Worm (Caenorhabditis elegans) whole organism, L1 larva: Measurements from ENCODE around the gene npp-3.

Source experiments
- C04F5.9 ChIP-seq: sonication (generic microtip); optimal IDR thresholded peaks from 2 replicates; lab custom pipeline; 2016; ENCODE audit warnings: missing genetic modification characterization, missing compliant biosample characterization
- F16B12.6 ChIP-seq: fragments of 150-350 bp; optimal IDR thresholded peaks from 2 replicates; lab custom pipeline; 2014; ENCODE audit warnings: missing biosample characterization, missing genetic modification characterization
- Y116A8C.19 ChIP-seq: sonication (generic microtip); optimal IDR thresholded peaks from 2 replicates; lab custom pipeline; 2016; ENCODE audit warnings: missing compliant biosample characterization, missing genetic modification characterization, borderline replicate concordance
- aha-1 ChIP-seq: fragments of 150-350 bp; optimal IDR thresholded peaks from 2 replicates; lab custom pipeline; 2014; ENCODE audit warnings: missing biosample characterization, missing genetic modification characterization
- ama-1 ChIP-seq: fragments of 150-350 bp; optimal IDR thresholded peaks from 2 replicates; lab custom pipeline; 2014
- blmp-1 ChIP-seq: fragments of 150-350 bp; optimal IDR thresholded peaks from 2 replicates; lab custom pipeline; 2014; ENCODE audit warnings: missing biosample characterization, missing genetic modification characterization
- ceh-63 ChIP-seq: fragments of 200-800 bp; sonication (Bioruptor generic); optimal IDR thresholded peaks from 2 replicates; lab custom pipeline; 2018; ENCODE audit warnings: mild to moderate bottlenecking, missing genetic modification characterization, missing compliant biosample characterization
- ceh-8 ChIP-seq: fragments of 200-800 bp; sonication (Bioruptor generic); optimal IDR thresholded peaks from 2 replicates; lab custom pipeline; 2018; ENCODE audit warnings: mild to moderate bottlenecking, missing genetic modification characterization, moderate library complexity, missing compliant biosample characterization
- ceh-82 ChIP-seq, 3 experiments: fragments of 150-350 bp in 1 of 3; sonication (generic microtip) in 2 of 3; optimal IDR thresholded peaks; 2 replicates each; lab custom pipeline; 2014 to 2017; ENCODE audit warnings: missing biosample characterization in 3 of 3, missing genetic modification characterization in 3 of 3
- ceh-88 ChIP-seq: fragments of 200-800 bp; sonication (Bioruptor generic); IDR thresholded peaks from 2 replicates; pipeline ENCODE4 v1.3.6; 2022; ENCODE audit warnings: missing genetic modification characterization, missing compliant biosample characterization
- dsc-1 ChIP-seq: sonication (generic microtip); optimal IDR thresholded peaks from 2 replicates; lab custom pipeline; 2016; ENCODE audit warnings: mild to moderate bottlenecking, missing genetic modification characterization, missing compliant biosample characterization
- efl-1 ChIP-seq, 4 experiments: fragments of 150-350 bp; optimal IDR thresholded peaks in 3 of 4; peaks in 1 of 4; 1 replicate in 1 of 4; 2 replicates in 3 of 4; lab custom pipeline; 2014; ENCODE audit warnings: missing biosample characterization in 2 of 4, missing genetic modification characterization in 2 of 4, missing genetic modification reagents in 2 of 4
- efl-3 ChIP-seq: fragments of 200-800 bp; sonication (Bioruptor generic); optimal IDR thresholded peaks from 2 replicates; lab custom pipeline; 2018; ENCODE audit warnings: mild to moderate bottlenecking, missing genetic modification characterization, missing compliant biosample characterization
- egl-13 ChIP-seq: sonication (generic microtip); optimal IDR thresholded peaks from 2 replicates; lab custom pipeline; 2016; ENCODE audit warnings: missing genotype, missing genetic modification reagents, missing genetic modification characterization, missing compliant biosample characterization
- elt-2 ChIP-seq: sonication (generic microtip); optimal IDR thresholded peaks from 2 replicates; lab custom pipeline; 2016; ENCODE audit warnings: missing genetic modification characterization, mild to moderate bottlenecking, inconsistent platforms, missing compliant biosample characterization, missing genetic modification reagents
- elt-3 ChIP-seq, 6 experiments: fragments of 150-350 bp in 1 of 6; sonication (generic microtip); optimal IDR thresholded peaks; 2 replicates each; lab custom pipeline; 2017 to 2018; ENCODE audit warnings: missing biosample characterization in 6 of 6, missing genetic modification characterization in 6 of 6, inconsistent platforms in 1 of 6
- ets-5 ChIP-seq: fragments of 200-800 bp; sonication (Bioruptor generic); IDR thresholded peaks from 2 replicates; pipeline ENCODE4 v1.3.6; 2022; ENCODE audit warnings: missing genetic modification characterization, missing compliant biosample characterization
- fkh-10 ChIP-seq: sonication (generic microtip); optimal IDR thresholded peaks from 2 replicates; lab custom pipeline; 2017; ENCODE audit warnings: missing biosample characterization, missing genetic modification reagents, missing genetic modification characterization
- fkh-8 ChIP-seq: sonication (generic microtip); optimal IDR thresholded peaks from 2 replicates; lab custom pipeline; 2016; ENCODE audit warnings: mild to moderate bottlenecking, missing genetic modification characterization, missing compliant biosample characterization
- fos-1 ChIP-seq: fragments of 150-350 bp; optimal IDR thresholded peaks from 2 replicates; lab custom pipeline; 2014; ENCODE audit warnings: missing biosample characterization, missing genetic modification characterization
- hlh-4 ChIP-seq: sonication (generic microtip); optimal IDR thresholded peaks from 2 replicates; lab custom pipeline; 2016; ENCODE audit warnings: mild to moderate bottlenecking, missing genetic modification characterization, missing compliant biosample characterization
- isw-1 ChIP-seq: fragments of 200-800 bp; sonication (Bioruptor generic); IDR thresholded peaks from 2 replicates; pipeline ENCODE4 v1.3.6; 2022; ENCODE audit warnings: missing genetic modification characterization, missing compliant biosample characterization
- jun-1 ChIP-seq: fragments of 150-350 bp; optimal IDR thresholded peaks from 2 replicates; lab custom pipeline; 2014; ENCODE audit warnings: missing biosample characterization, missing genetic modification reagents, missing genetic modification characterization
- lin-15B ChIP-seq: fragments of 150-350 bp; sonication (generic microtip); optimal IDR thresholded peaks from 3 replicates; lab custom pipeline; 2014; ENCODE audit warnings: missing biosample characterization, missing genetic modification characterization
- lin-35 ChIP-seq, 2 experiments: fragments of 150-350 bp; optimal IDR thresholded peaks; 2 replicates each; lab custom pipeline; 2014; ENCODE audit warnings: missing biosample characterization in 2 of 2, missing genetic modification characterization in 2 of 2, missing genetic modification reagents in 2 of 2
- lir-3 ChIP-seq: sonication (generic microtip); optimal IDR thresholded peaks from 2 replicates; lab custom pipeline; 2016; ENCODE audit warnings: mild to moderate bottlenecking, missing genetic modification characterization, moderate library complexity, missing compliant biosample characterization; ENCODE audit not compliant: poor library complexity
- lsy-2 ChIP-seq, 2 experiments: fragments of 150-350 bp; optimal IDR thresholded peaks; 2 replicates each; lab custom pipeline; 2014; ENCODE audit warnings: missing biosample characterization in 2 of 2, missing genetic modification characterization in 2 of 2
- nhr-11 ChIP-seq: fragments of 150-350 bp; optimal IDR thresholded peaks from 2 replicates; lab custom pipeline; 2014; ENCODE audit warnings: missing biosample characterization, missing genetic modification characterization
- nhr-77 ChIP-seq: fragments of 150-350 bp; optimal IDR thresholded peaks from 2 replicates; lab custom pipeline; 2014; ENCODE audit warnings: missing biosample characterization, missing genetic modification characterization
- nhr-84 ChIP-seq: sonication (generic microtip); optimal IDR thresholded peaks from 2 replicates; lab custom pipeline; 2017; ENCODE audit warnings: missing biosample characterization, missing genetic modification characterization
- nhr-85 ChIP-seq: sonication (generic microtip); peaks from one replicate; lab custom pipeline; 2016; ENCODE audit warnings: missing genetic modification characterization, inconsistent platforms, missing compliant biosample characterization
- pqm-1 ChIP-seq: sonication (generic microtip); optimal IDR thresholded peaks from 3 replicates; lab custom pipeline; 2017; ENCODE audit warnings: missing biosample characterization, missing genetic modification characterization
- rnt-1 ChIP-seq: sonication (generic microtip); optimal IDR thresholded peaks from 2 replicates; lab custom pipeline; 2016; ENCODE audit warnings: mild to moderate bottlenecking, missing genetic modification characterization, moderate library complexity, missing compliant biosample characterization
- sptf-1 ChIP-seq: fragments of 150-350 bp; optimal IDR thresholded peaks from 2 replicates; lab custom pipeline; 2014; ENCODE audit warnings: missing biosample characterization, missing genetic modification characterization
- swsn-7 ChIP-seq: sonication (generic microtip); optimal IDR thresholded peaks from 2 replicates; lab custom pipeline; 2016; ENCODE audit warnings: missing genetic modification characterization, missing compliant biosample characterization
- unc-86 ChIP-seq: sonication (generic microtip); optimal IDR thresholded peaks from 2 replicates; lab custom pipeline; 2016; ENCODE audit warnings: missing genetic modification characterization, missing compliant biosample characterization
- xbp-1 ChIP-seq: sonication (generic microtip); optimal IDR thresholded peaks from 2 replicates; lab custom pipeline; 2016; ENCODE audit warnings: missing genetic modification characterization, missing compliant biosample characterization
- zag-1 ChIP-seq: fragments of 150-350 bp; optimal IDR thresholded peaks from 2 replicates; lab custom pipeline; 2014; ENCODE audit warnings: missing biosample characterization, missing genetic modification characterization
- zip-4 ChIP-seq: fragments of 200-800 bp; sonication (Bioruptor generic); optimal IDR thresholded peaks from 2 replicates; lab custom pipeline; 2018; ENCODE audit warnings: mild to moderate bottlenecking, missing genetic modification characterization, moderate library complexity, missing compliant biosample characterization
- ztf-4 ChIP-seq: fragments of 150-350 bp; optimal IDR thresholded peaks from 2 replicates; lab custom pipeline; 2014; ENCODE audit warnings: missing biosample characterization, missing genetic modification characterization

The npp-3 gene

DNA sequence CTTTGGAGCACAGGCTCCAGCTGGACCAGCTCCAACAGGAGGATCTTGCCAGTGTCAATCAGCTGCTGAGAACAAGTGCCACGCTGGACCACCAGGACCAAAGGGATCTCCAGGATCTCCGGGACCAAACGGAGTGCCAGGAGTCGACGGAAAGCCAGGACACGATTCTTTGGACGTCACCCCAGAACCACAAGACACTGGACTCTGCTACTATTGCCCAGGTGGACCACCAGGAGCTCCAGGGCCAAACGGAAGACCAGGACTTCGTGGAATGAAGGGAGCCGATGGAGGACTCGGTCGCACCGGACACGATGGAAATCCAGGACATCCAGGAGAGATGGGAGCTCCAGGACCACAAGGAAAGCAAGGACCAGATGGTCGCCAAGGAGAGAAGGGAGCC lies 5.7 kb downstream of the npp-3 start:
- TF ChIP-seq efl-1 (optimal IDR thresholded peaks at IDR 0.05; lab: Kevin White, UChicago) (no peak), efl-1 (GFP tag; optimal IDR thresholded peaks at IDR 0.05 in 1 of 2; lab: Kevin White, UChicago) (peak in 1 of 2 experiments; percentile 3), jun-1 (tag; lab: Kevin White, UChicago) (no peak)

DNA sequence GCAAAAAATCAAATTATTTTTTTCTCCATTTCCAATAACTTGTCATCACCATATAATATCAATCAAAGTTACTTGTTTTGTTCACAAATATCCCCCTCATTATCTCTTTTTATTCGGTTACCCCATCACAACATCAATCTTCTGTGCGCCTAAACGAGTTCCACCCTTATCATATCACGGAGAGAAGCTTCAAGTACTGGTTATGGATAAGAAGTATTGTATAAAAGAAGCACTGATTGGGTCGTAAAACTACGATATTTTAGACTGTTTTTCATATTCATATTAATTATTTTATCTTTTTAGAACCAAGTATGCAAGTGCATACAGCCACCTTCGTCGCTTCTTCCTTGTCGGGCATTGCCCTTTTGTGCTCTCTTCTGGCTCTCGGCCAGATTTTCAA lies 6.4 kb downstream of the npp-3 start, which contains the start of gene col-84:
Gene col-84 (plus strand): TSS at position 301 of the 400 bp plus-strand sequence.
- TF ChIP-seq fos-1 (no peak), nhr-84 (no peak), rnt-1 (tag; lab: Kevin White, UChicago) (no peak), aha-1 (tag; lab: Kevin White, UChicago) (no peak), ama-1 (lab: Kevin White, UChicago) (no peak), nhr-77 (tag; lab: Kevin White, UChicago) (no peak), fkh-10 (GFP tag; lab: Kevin White, UChicago) (no peak), nhr-11 (tag; lab: Kevin White, UChicago) (no peak), C04F5.9 (no peak), lin-15B (tag; lab: Kevin White, UChicago) (no peak), zag-1 (tag; lab: Kevin White, UChicago) (no peak), pqm-1 (no peak), fkh-8 (tag; lab: Kevin White, UChicago) (no peak), elt-2 (tag; lab: Kevin White, UChicago) (no peak)
- TF ChIP-seq, all 84 proteins: peak for 0

- TF ChIP-seq nhr-84 (no peak), unc-86 (tag; lab: Kevin White, UChicago) (no peak), dsc-1 (tag; lab: Kevin White, UChicago) (no peak), elt-2 (tag; lab: Kevin White, UChicago) (no peak), egl-13 (tag; lab: Kevin White, UChicago) (no peak), C04F5.9 (no peak), ztf-4 (no peak), isw-1 (GFP tag; lab: Robert Waterston, UW) (no peak), efl-3 (GFP tag; lab: Kevin White, UChicago) (no peak), ceh-88 (GFP tag; lab: Robert Waterston, UW) (no peak), ets-5 (no peak), sptf-1 (no peak), ceh-8 (GFP tag; lab: Kevin White, UChicago) (no peak), nhr-85 (tag; lab: Kevin White, UChicago) (no peak), lsy-2 (tag; optimal IDR thresholded peaks at IDR 0.05; lab: Kevin White, UChicago) (no peak), hlh-4 (no peak), lir-3 (no peak), ceh-82 (tag; optimal IDR thresholded peaks at IDR 0.05; lab: Kevin White, UChicago) (no peak), elt-3 (tag; optimal IDR thresholded peaks at IDR 0.05; lab: Kevin White, UChicago) (no peak), nhr-77 (tag; lab: Kevin White, UChicago) (no peak)
These were observed 8.9 kb downstream of the npp-3 start, which contains the start of gene K12D12.4 for ce11 chrII:11865644-11866043. K12D12.4 (minus strand) TSS chrII:11865744.

DNA sequence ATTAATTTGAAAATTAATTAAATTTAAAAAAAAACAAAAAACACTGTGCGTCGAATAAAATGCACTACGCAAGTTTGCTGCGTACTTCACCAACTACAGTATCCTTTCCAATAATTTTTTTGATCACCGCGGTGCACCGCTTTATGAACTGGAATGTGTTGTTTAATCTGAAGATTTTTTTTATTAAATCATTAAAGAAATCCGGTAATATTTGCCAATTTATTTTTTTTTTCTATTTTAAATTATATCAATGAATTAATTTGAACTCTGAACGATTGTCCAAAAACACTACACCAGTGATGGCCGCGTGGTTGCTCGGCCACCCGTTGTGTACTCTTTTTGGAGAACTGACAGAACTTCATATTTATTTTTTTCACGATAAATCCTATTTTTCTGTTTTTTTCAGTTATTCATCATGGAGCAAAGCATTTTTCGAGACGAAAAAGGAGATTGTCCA lies 13.9 kb downstream of the npp-3 start, which contains the start of gene K12D12.5:
Gene K12D12.5 (plus strand): TSS at position 407 of the 457 bp plus-strand sequence.
- TF ChIP-seq blmp-1, result no peak
- TF ChIP-seq F16B12.6, result no peak
- peak in 1 of 2 experiments; percentile 61 for TF ChIP-seq efl-1 (optimal IDR thresholded peaks at IDR 0.05; lab: Kevin White, UChicago)
- TF ChIP-seq efl-1 (GFP tag; optimal IDR thresholded peaks at IDR 0.05 in 1 of 2; lab: Kevin White, UChicago), result no peak
- TF ChIP-seq swsn-7 (tag; lab: Kevin White, UChicago), result no peak

DNA sequence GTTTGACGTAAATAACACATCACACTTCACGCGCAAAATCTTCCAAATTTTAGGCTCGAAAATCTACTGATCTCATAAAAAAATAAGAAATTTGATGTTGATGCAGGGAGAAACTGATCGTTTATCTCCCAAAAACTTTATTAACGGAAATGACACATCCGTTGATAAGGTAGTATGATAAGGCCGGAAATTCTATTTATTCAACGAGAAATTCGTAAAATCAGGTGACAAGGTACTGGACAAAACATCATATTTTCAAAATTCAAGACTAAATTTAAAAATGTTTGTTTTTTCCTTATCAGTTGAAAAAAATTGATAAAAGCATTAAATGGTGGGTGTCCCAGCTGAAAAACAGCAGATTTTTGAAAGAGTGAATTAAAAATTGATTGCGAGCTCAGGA lies 14.8 kb downstream of the npp-3 start:
- peak; percentile 89 for TF ChIP-seq elt-2 (tag; lab: Kevin White, UChicago)
- no peak for TF ChIP-seq xbp-1 (tag; lab: Kevin White, UChicago)
- no peak for TF ChIP-seq zip-4 (GFP tag; lab: Kevin White, UChicago)
- no peak for TF ChIP-seq ceh-63 (GFP tag; lab: Kevin White, UChicago)
- peak in 1 of 2 experiments; percentile 17 for TF ChIP-seq lin-35 (GFP tag; optimal IDR thresholded peaks at IDR 0.05; lab: Kevin White, UChicago)
- no peak for TF ChIP-seq Y116A8C.19 (tag; lab: Kevin White, UChicago)
